Fruit fly (Drosophila melanogaster) whole organism, embryonic: ENCODE data around the gene Pink1.

Source experiments
- Blimp-1 ChIP-seq: fragments of 200-800 bp; sonication (Bioruptor generic); optimal IDR thresholded peaks from 3 replicates; lab custom pipeline; 2018; ENCODE audit warnings: missing biosample characterization, missing genetic modification characterization, mild to moderate bottlenecking, moderate library complexity, missing genetic modification reagents
- CG10565 ChIP-seq: fragments of 200-800 bp; sonication (Bioruptor generic); optimal IDR thresholded peaks from 3 replicates; lab custom pipeline; 2016; ENCODE audit warnings: missing biosample characterization, mild to moderate bottlenecking, missing genetic modification characterization
- CG11093 ChIP-seq: fragments of 200-800 bp; sonication (Bioruptor generic); IDR thresholded peaks from 3 replicates; pipeline ENCODE4 v1.3.6; 2022; ENCODE audit warnings: missing biosample characterization, missing genetic modification characterization
- CG11695 ChIP-seq: fragments of 200-800 bp; sonication (Bioruptor generic); IDR thresholded peaks from 3 replicates; pipeline ENCODE4 v1.3.6; 2022; ENCODE audit warnings: missing biosample characterization, missing genetic modification characterization
- CG14667 ChIP-seq: fragments of 200-800 bp; sonication (Bioruptor generic); IDR thresholded peaks from 2 replicates; pipeline ENCODE4 v1.3.6; 2022; ENCODE audit warnings: missing biosample characterization, missing genetic modification characterization
- CG15269 ChIP-seq: fragments of 200-800 bp; sonication (Bioruptor generic); optimal IDR thresholded peaks from 2 replicates; lab custom pipeline; 2018; ENCODE audit warnings: missing biosample characterization, mild to moderate bottlenecking, missing genetic modification characterization, moderate library complexity
- CG1602 ChIP-seq: fragments of 200-800 bp; sonication (Bioruptor generic); optimal IDR thresholded peaks from 3 replicates; lab custom pipeline; 2016; ENCODE audit warnings: missing biosample characterization, missing genetic modification characterization
- CG1603 ChIP-seq: fragments of 200-800 bp; sonication (Bioruptor generic); optimal IDR thresholded peaks from 2 replicates; lab custom pipeline; 2019; ENCODE audit warnings: missing biosample characterization, mild to moderate bottlenecking, missing genetic modification characterization, moderate library complexity
- CG18262 ChIP-seq: fragments of 200-800 bp; optimal IDR thresholded peaks from 3 replicates; lab custom pipeline; 2019; ENCODE audit warnings: missing biosample characterization, mild to moderate bottlenecking, missing genetic modification characterization, moderate library complexity
- CG2202 ChIP-seq: fragments of 200-800 bp; sonication (Bioruptor generic); optimal IDR thresholded peaks from 2 replicates; lab custom pipeline; 2018; ENCODE audit warnings: missing biosample characterization, mild to moderate bottlenecking, missing genetic modification characterization
- CG32532 ChIP-seq: fragments of 200-800 bp; sonication (Bioruptor generic); IDR thresholded peaks from 2 replicates; pipeline ENCODE4 v1.3.6; 2022; ENCODE audit warnings: missing biosample characterization, missing genetic modification characterization
- CG34376 ChIP-seq: fragments of 200-800 bp; sonication (Bioruptor generic); optimal IDR thresholded peaks from 2 replicates; lab custom pipeline; 2018; ENCODE audit warnings: missing biosample characterization, mild to moderate bottlenecking, missing genetic modification characterization
- CG3847 ChIP-seq: fragments of 200-800 bp; sonication (Bioruptor generic); IDR thresholded peaks from 2 replicates; pipeline ENCODE4 v1.3.6; 2022; ENCODE audit warnings: missing biosample characterization, missing genetic modification characterization
- CG4360 ChIP-seq: fragments of 200-800 bp; sonication (Bioruptor generic); IDR thresholded peaks from 2 replicates; pipeline ENCODE4 v1.3.6; 2022; ENCODE audit warnings: missing biosample characterization, missing genetic modification characterization
- CG5180 ChIP-seq: fragments of 200-800 bp; sonication (Bioruptor generic); optimal IDR thresholded peaks from 3 replicates; lab custom pipeline; 2017; ENCODE audit warnings: missing biosample characterization, missing genetic modification characterization, mild to moderate bottlenecking, moderate library complexity, missing genetic modification reagents
- CG6689 ChIP-seq: fragments of 200-800 bp; sonication (Bioruptor generic); IDR thresholded peaks from 2 replicates; pipeline ENCODE4 v1.3.6; 2022; ENCODE audit warnings: missing biosample characterization, missing genetic modification characterization
- CG7372 ChIP-seq: fragments of 200-800 bp; sonication (Bioruptor generic); IDR thresholded peaks from 2 replicates; pipeline ENCODE4 v1.3.6; 2022; ENCODE audit warnings: missing biosample characterization, missing genetic modification characterization
- CG8388 ChIP-seq: fragments of 200-800 bp; sonication (Bioruptor generic); optimal IDR thresholded peaks from 2 replicates; lab custom pipeline; 2019; ENCODE audit warnings: missing biosample characterization, mild to moderate bottlenecking, missing genetic modification characterization, moderate library complexity
- CG8765 ChIP-seq: fragments of 200-800 bp; sonication (Bioruptor generic); IDR thresholded peaks from 2 replicates; pipeline ENCODE4 v1.3.6; 2022; ENCODE audit warnings: missing biosample characterization, missing genetic modification characterization
- CG8944 ChIP-seq: fragments of 200-800 bp; sonication (Bioruptor generic); optimal IDR thresholded peaks from 3 replicates; lab custom pipeline; 2016; ENCODE audit warnings: missing biosample characterization, missing genetic modification characterization
- CG9817 ChIP-seq: fragments of 200-800 bp; sonication (Bioruptor generic); optimal IDR thresholded peaks from 2 replicates; lab custom pipeline; 2018; ENCODE audit warnings: missing biosample characterization, mild to moderate bottlenecking, missing genetic modification characterization, moderate library complexity
- CHES-1-like ChIP-seq: fragments of 200-800 bp; sonication (Bioruptor generic); optimal IDR thresholded peaks from 2 replicates; lab custom pipeline; 2016; ENCODE audit warnings: missing biosample characterization, missing genetic modification characterization
- D19B ChIP-seq: fragments of 200-800 bp; sonication (Bioruptor generic); optimal IDR thresholded peaks from 2 replicates; lab custom pipeline; 2017; ENCODE audit warnings: missing biosample characterization, mild to moderate bottlenecking, missing genetic modification characterization
- Dip2 ChIP-seq: fragments of 200-800 bp; sonication (Bioruptor generic); IDR thresholded peaks from 2 replicates; pipeline ENCODE4 v1.3.6; 2022; ENCODE audit warnings: missing biosample characterization, missing genetic modification characterization
- Dref ChIP-seq: fragments of 200-800 bp; sonication (Bioruptor generic); IDR thresholded peaks from 2 replicates; pipeline ENCODE4 v1.3.6; 2022; ENCODE audit warnings: missing biosample characterization, missing genetic modification characterization
- Ets97D ChIP-seq: fragments of 200-800 bp; sonication (Bioruptor generic); optimal IDR thresholded peaks from 3 replicates; lab custom pipeline; 2016; ENCODE audit warnings: missing biosample characterization, missing genetic modification characterization
- Hr39 ChIP-seq: fragments of >200 bp; optimal IDR thresholded peaks from 2 replicates; lab custom pipeline; 2017
- Lhr ChIP-seq: fragments of 200-800 bp; sonication (Bioruptor generic); optimal IDR thresholded peaks from 3 replicates; lab custom pipeline; 2017; ENCODE audit warnings: mild to moderate bottlenecking, missing biosample characterization, missing genetic modification reagents, missing genetic modification characterization
- MTF-1 ChIP-seq: fragments of 200-800 bp; sonication (Bioruptor generic); optimal IDR thresholded peaks from 2 replicates; lab custom pipeline; 2018; ENCODE audit warnings: missing biosample characterization, mild to moderate bottlenecking, missing genetic modification characterization, borderline replicate concordance
- NK7.1 ChIP-seq: fragments of 200-800 bp; sonication (Bioruptor generic); optimal IDR thresholded peaks from 3 replicates; lab custom pipeline; 2016; ENCODE audit warnings: missing biosample characterization, missing genetic modification characterization
- Oli ChIP-seq: fragments of 200-800 bp; sonication (Bioruptor generic); optimal IDR thresholded peaks from 2 replicates; lab custom pipeline; 2018; ENCODE audit warnings: missing biosample characterization, mild to moderate bottlenecking, missing genetic modification characterization, moderate library complexity
- Sry-β ChIP-seq: fragments of 200-800 bp; sonication (Bioruptor generic); optimal IDR thresholded peaks from 2 replicates; lab custom pipeline; 2018; ENCODE audit warnings: missing biosample characterization, mild to moderate bottlenecking, missing genetic modification characterization, moderate library complexity
- Sry-δ ChIP-seq: fragments of 200-800 bp; sonication (Bioruptor generic); optimal IDR thresholded peaks from 2 replicates; lab custom pipeline; 2016; ENCODE audit warnings: missing biosample characterization, missing genetic modification characterization
- Tbp ChIP-seq: fragments of >200 bp; optimal IDR thresholded peaks from 2 replicates; lab custom pipeline; 2018; ENCODE audit warnings: missing biosample characterization, missing genetic modification characterization
- YL-1 ChIP-seq: fragments of 200-800 bp; sonication (Bioruptor generic); optimal IDR thresholded peaks from 3 replicates; lab custom pipeline; 2017; ENCODE audit warnings: missing biosample characterization, mild to moderate bottlenecking, missing genetic modification characterization
- danr ChIP-seq: fragments of 200-800 bp; sonication (Bioruptor generic); IDR thresholded peaks from 2 replicates; pipeline ENCODE4 v1.3.6; 2022; ENCODE audit warnings: missing biosample characterization, missing genetic modification characterization
- dmrt11E ChIP-seq: fragments of 200-800 bp; sonication (Bioruptor generic); optimal IDR thresholded peaks from 3 replicates; lab custom pipeline; 2018; ENCODE audit warnings: missing biosample characterization, mild to moderate bottlenecking, missing genetic modification characterization, moderate library complexity
- dmrt99B ChIP-seq: fragments of 200-800 bp; sonication (Bioruptor generic); optimal IDR thresholded peaks from 2 replicates; lab custom pipeline; 2018; ENCODE audit warnings: missing biosample characterization, mild to moderate bottlenecking, missing genetic modification characterization, moderate library complexity
- ems ChIP-seq: fragments of 200-800 bp; sonication (Bioruptor generic); optimal IDR thresholded peaks from 3 replicates; lab custom pipeline; 2016; ENCODE audit warnings: missing biosample characterization, missing genetic modification characterization
- fd64A ChIP-seq: fragments of 200-800 bp; sonication (Bioruptor generic); optimal IDR thresholded peaks from 3 replicates; lab custom pipeline; 2018; ENCODE audit warnings: missing biosample characterization, mild to moderate bottlenecking, missing genetic modification characterization
- gem ChIP-seq: fragments of 200-800 bp; sonication (Bioruptor generic); optimal IDR thresholded peaks from 2 replicates; lab custom pipeline; 2019; ENCODE audit warnings: missing biosample characterization, mild to moderate bottlenecking, missing genetic modification characterization, moderate library complexity
- gt ChIP-seq: fragments of 200-800 bp; sonication (Bioruptor generic); IDR thresholded peaks from 2 replicates; pipeline ENCODE4 v1.3.6; 2022; ENCODE audit warnings: missing biosample characterization, missing genetic modification characterization
- h ChIP-seq: fragments of >200 bp; optimal IDR thresholded peaks from 2 replicates; lab custom pipeline; 2017
- kah ChIP-seq: fragments of 200-800 bp; sonication (Bioruptor generic); optimal IDR thresholded peaks from 2 replicates; lab custom pipeline; 2018; ENCODE audit warnings: missing biosample characterization, mild to moderate bottlenecking, missing genetic modification characterization
- nerfin-2 ChIP-seq: fragments of 200-800 bp; sonication (Bioruptor generic); IDR thresholded peaks from 2 replicates; pipeline ENCODE4 v1.3.6; 2022; ENCODE audit warnings: missing biosample characterization, missing genetic modification characterization; ENCODE audit not compliant: partially characterized antibody
- sens ChIP-seq: fragments of 200-800 bp; sonication (Bioruptor generic); peaks from one replicate; lab custom pipeline; 2016; ENCODE audit warnings: missing biosample characterization, missing genetic modification characterization
- shn ChIP-seq: fragments of 200-800 bp; sonication (Bioruptor generic); optimal IDR thresholded peaks from 3 replicates; lab custom pipeline; 2016; ENCODE audit warnings: missing biosample characterization, missing genetic modification characterization
- tgo ChIP-seq: fragments of 200-800 bp; sonication (Bioruptor generic); IDR thresholded peaks from 3 replicates; pipeline ENCODE4 v1.3.6; 2022; ENCODE audit warnings: missing biosample characterization, missing genetic modification characterization
- zf30C ChIP-seq: fragments of 200-800 bp; sonication (Bioruptor generic); optimal IDR thresholded peaks from 3 replicates; lab custom pipeline; 2018; ENCODE audit warnings: missing biosample characterization, mild to moderate bottlenecking, missing genetic modification characterization
- zfh2 ChIP-seq: fragments of 200-800 bp; sonication (Bioruptor generic); optimal IDR thresholded peaks from 2 replicates; lab custom pipeline; 2016; ENCODE audit warnings: missing biosample characterization, missing genetic modification characterization

The Pink1 gene

dm6 chrX:6656626-6657558 lies 26.7 kb upstream of the Pink1 start (continued):
- peak; percentile 27; the same call in 1 of the 2 replicates for TF ChIP-seq CG3847 (GFP tag; lab: Robert Waterston, UW)
- TF ChIP-seq YL-1 (GFP tag; lab: Kevin White, UChicago), result no peak
- no peak; the same call in 1 of the 2 replicates for TF ChIP-seq CG6689 (GFP tag; lab: Robert Waterston, UW)
- TF ChIP-seq CG9817 (tag; lab: Kevin White, UChicago), result peak; percentile 37
- peak; percentile 31 for TF ChIP-seq sens (GFP tag; lab: Kevin White, UChicago)
- TF ChIP-seq D19B (GFP tag; lab: Kevin White, UChicago), result no peak
- no peak for TF ChIP-seq h (lab: Kevin White, UChicago)
- no peak for TF ChIP-seq gt (GFP tag; lab: Robert Waterston, UW)
- peak; percentile 94 for TF ChIP-seq Blimp-1
- TF ChIP-seq CG11093 (GFP tag; lab: Robert Waterston, UW), result no peak
- no peak for TF ChIP-seq Sry-δ (GFP tag; lab: Kevin White, UChicago)
- no peak for TF ChIP-seq Dref (GFP tag; lab: Robert Waterston, UW)
- TF ChIP-seq CG34376 (GFP tag; lab: Kevin White, UChicago), result peak; percentile 82
- TF ChIP-seq dmrt99B (tag; lab: Kevin White, UChicago), result peak; percentile 49
- TF ChIP-seq zf30C (GFP tag; lab: Kevin White, UChicago), result no peak
- no peak for TF ChIP-seq CHES-1-like (GFP tag; lab: Kevin White, UChicago)
- TF ChIP-seq CG14667 (GFP tag; lab: Robert Waterston, UW), result no peak
- TF ChIP-seq CG1603 (tag; lab: Kevin White, UChicago), result peak; percentile 30
- TF ChIP-seq CG8765 (GFP tag; lab: Robert Waterston, UW), result no peak
- peak; percentile 79 for TF ChIP-seq CG4360
- TF ChIP-seq CG32532 (GFP tag; lab: Robert Waterston, UW), result no peak; the same call in 1 of the 2 replicates
- no peak for TF ChIP-seq CG7372 (GFP tag; lab: Robert Waterston, UW)
- no peak for TF ChIP-seq Ets97D (GFP tag; lab: Kevin White, UChicago)
- TF ChIP-seq kah, result no peak
- TF ChIP-seq ems (GFP tag; lab: Kevin White, UChicago), result no peak
- TF ChIP-seq CG8388, result peak; percentile 37
- peak; percentile 61 for TF ChIP-seq CG18262 (tag; lab: Kevin White, UChicago)
- no peak for TF ChIP-seq Lhr
- no peak for TF ChIP-seq CG8944 (GFP tag; lab: Kevin White, UChicago)
- no peak for TF ChIP-seq tgo (GFP tag; lab: Robert Waterston, UW)
- TF ChIP-seq fd64A (GFP tag; lab: Kevin White, UChicago), result no peak
- TF ChIP-seq CG10565 (GFP tag; lab: Kevin White, UChicago), result no peak
- TF ChIP-seq CG15269, result peak; percentile 47
- TF ChIP-seq gem (tag; lab: Kevin White, UChicago), result peak; percentile 66
- TF ChIP-seq shn (GFP tag; lab: Kevin White, UChicago), result no peak
- no peak for TF ChIP-seq CG11695 (GFP tag; lab: Robert Waterston, UW)
- TF ChIP-seq Oli (tag; lab: Kevin White, UChicago), result peak; percentile 40
- TF ChIP-seq Dip2 (GFP tag; lab: Robert Waterston, UW), result no peak
- no peak for TF ChIP-seq nerfin-2 (GFP tag; lab: Robert Waterston, UW)
- no peak for TF ChIP-seq NK7.1
- TF ChIP-seq Hr39 (lab: Kevin White, UChicago), result no peak
- TF ChIP-seq CG2202, result no peak
- no peak for TF ChIP-seq CG1602 (GFP tag; lab: Kevin White, UChicago)
- TF ChIP-seq MTF-1 (GFP tag; lab: Kevin White, UChicago), result no peak
- no peak for TF ChIP-seq Tbp
- TF ChIP-seq zfh2 (GFP tag; lab: Kevin White, UChicago), result no peak
- TF ChIP-seq danr (GFP tag; lab: Robert Waterston, UW), result no peak
- peak; percentile 95 for TF ChIP-seq Sry-β (GFP tag; lab: Kevin White, UChicago)
- TF ChIP-seq CG5180, result peak; percentile 11
- no peak for TF ChIP-seq dmrt11E (tag; lab: Kevin White, UChicago)
